Worm (Caenorhabditis elegans) whole organism, L4 larva: ENCODE data around the gene str-139.

Source experiments
- D1046.2 ChIP-seq: fragments of 200-800 bp; sonication (Bioruptor generic); IDR thresholded peaks from 2 replicates; pipeline ENCODE4 v1.3.6; 2022; ENCODE audit warnings: missing genetic modification characterization, missing compliant biosample characterization
- F10B5.3 ChIP-seq: sonication (generic microtip); optimal IDR thresholded peaks from 2 replicates; lab custom pipeline; 2016; ENCODE audit warnings: mild to moderate bottlenecking, missing genetic modification characterization, missing compliant biosample characterization
- Y105C5A.15 ChIP-seq: fragments of 200-800 bp; sonication (Bioruptor generic); IDR thresholded peaks from 2 replicates; pipeline ENCODE4 v1.3.6; 2022; ENCODE audit warnings: missing genetic modification characterization, missing compliant biosample characterization
- Y5F2A.4 ChIP-seq: fragments of 200-800 bp; sonication (Bioruptor generic); optimal IDR thresholded peaks from 2 replicates; lab custom pipeline; 2018; ENCODE audit warnings: mild to moderate bottlenecking, missing genetic modification characterization, missing compliant biosample characterization
- aha-1 ChIP-seq: fragments of 150-350 bp; peaks from one replicate; lab custom pipeline; 2014; ENCODE audit warnings: missing biosample characterization, missing genetic modification characterization
- aly-2 ChIP-seq: sonication (generic microtip); optimal IDR thresholded peaks from 2 replicates; lab custom pipeline; 2018; ENCODE audit warnings: missing biosample characterization, missing genetic modification characterization
- arid-1 ChIP-seq: fragments of 200-800 bp; sonication (Bioruptor generic); conservative IDR thresholded peaks from 2 replicates; pipeline ENCODE4 v1.3.6; 2022; ENCODE audit warnings: missing genetic modification reagents, missing genetic modification characterization, missing compliant biosample characterization
- attf-4 ChIP-seq: sonication (generic microtip); optimal IDR thresholded peaks from 3 replicates; lab custom pipeline; 2017; ENCODE audit warnings: missing biosample characterization, missing genetic modification characterization
- ceh-20 ChIP-seq: fragments of 200-800 bp; sonication (Bioruptor generic); IDR thresholded peaks from 2 replicates; pipeline ENCODE4 v1.3.6; 2022; ENCODE audit warnings: missing genetic modification reagents, missing genetic modification characterization, missing compliant biosample characterization
- ceh-28 ChIP-seq: fragments of 150-350 bp; optimal IDR thresholded peaks from 2 replicates; lab custom pipeline; 2014; ENCODE audit warnings: missing biosample characterization, missing genetic modification reagents, missing genetic modification characterization
- ceh-62 ChIP-seq: sonication (generic microtip); optimal IDR thresholded peaks from 2 replicates; lab custom pipeline; 2017; ENCODE audit warnings: missing biosample characterization, missing genetic modification characterization
- daf-12 ChIP-seq: fragments of 150-350 bp; optimal IDR thresholded peaks from 2 replicates; lab custom pipeline; 2014; ENCODE audit warnings: missing biosample characterization, missing genetic modification reagents, missing genetic modification characterization
- daf-16 ChIP-seq, 3 experiments: sonication (generic microtip); optimal IDR thresholded peaks; 2 replicates each; lab custom pipeline; 2016 to 2017; ENCODE audit warnings: missing genetic modification characterization in 3 of 3, missing genetic modification reagents in 3 of 3, mild to moderate bottlenecking in 2 of 3, missing compliant biosample characterization in 2 of 3, missing biosample characterization in 1 of 3, moderate library complexity in 1 of 3
- daf-19 ChIP-seq: fragments of 200-800 bp; sonication (Bioruptor generic); conservative IDR thresholded peaks from 2 replicates; pipeline ENCODE4 v1.3.6; 2022; ENCODE audit warnings: missing genetic modification characterization, missing compliant biosample characterization
- dmd-6 ChIP-seq: fragments of 200-800 bp; sonication (Bioruptor generic); IDR thresholded peaks from 2 replicates; pipeline ENCODE4 v1.3.6; 2022; ENCODE audit warnings: missing genetic modification reagents, missing genetic modification characterization, missing compliant biosample characterization
- dmd-8 ChIP-seq: fragments of 200-800 bp; sonication (Bioruptor generic); IDR thresholded peaks from 2 replicates; pipeline ENCODE4 v1.3.6; 2022; ENCODE audit warnings: missing genetic modification characterization, missing compliant biosample characterization
- duxl-1 ChIP-seq: sonication (generic microtip); optimal IDR thresholded peaks from 2 replicates; lab custom pipeline; 2016; ENCODE audit warnings: mild to moderate bottlenecking, missing genetic modification characterization, moderate library complexity, missing compliant biosample characterization; ENCODE audit not compliant: poor library complexity
- dve-1 ChIP-seq: sonication (generic microtip); optimal IDR thresholded peaks from 2 replicates; lab custom pipeline; 2017; ENCODE audit warnings: antibody characterized with exemption, mild to moderate bottlenecking, missing genetic modification characterization, missing compliant biosample characterization; ENCODE audit not compliant: insufficient read depth
- hif-1 ChIP-seq, 2 experiments: sonication (generic microtip); optimal IDR thresholded peaks; 2 replicates each; lab custom pipeline; 2016 to 2017; ENCODE audit warnings: missing compliant biosample characterization in 2 of 2, missing genetic modification characterization in 2 of 2, missing genetic modification reagents in 2 of 2, missing genotype in 2 of 2, mild to moderate bottlenecking in 1 of 2
- hlh-11 ChIP-seq: fragments of 200-800 bp; sonication (Bioruptor generic); optimal IDR thresholded peaks from 2 replicates; lab custom pipeline; 2018; ENCODE audit warnings: mild to moderate bottlenecking, missing genetic modification characterization, missing compliant biosample characterization
- jun-1 ChIP-seq: fragments of 150-350 bp; optimal IDR thresholded peaks from 2 replicates; lab custom pipeline; 2014; ENCODE audit warnings: missing biosample characterization, missing genetic modification reagents, missing genetic modification characterization
- lim-7 ChIP-seq: fragments of 200-800 bp; sonication (Bioruptor generic); IDR thresholded peaks from 2 replicates; pipeline ENCODE4 v1.3.6; 2022; ENCODE audit warnings: missing genetic modification characterization, missing compliant biosample characterization
- lin-29 ChIP-seq: fragments of 200-800 bp; sonication (Bioruptor generic); IDR thresholded peaks from 2 replicates; pipeline ENCODE4 v1.3.6; 2022; ENCODE audit warnings: missing genetic modification reagents, missing genetic modification characterization, missing compliant biosample characterization
- lin-38 ChIP-seq: fragments of 200-800 bp; sonication (Bioruptor generic); IDR thresholded peaks from 2 replicates; pipeline ENCODE4 v1.3.6; 2022; ENCODE audit warnings: missing genetic modification reagents, missing genetic modification characterization, missing compliant biosample characterization
- lin-39 ChIP-seq: fragments of 150-350 bp; optimal IDR thresholded peaks from 2 replicates; lab custom pipeline; 2014; ENCODE audit warnings: missing biosample characterization, missing genetic modification reagents, missing genetic modification characterization
- lsy-2 ChIP-seq, 2 experiments: fragments of 150-350 bp in 1 of 2; sonication (generic microtip) in 1 of 2; optimal IDR thresholded peaks; 2 replicates each; lab custom pipeline; 2014 to 2017; ENCODE audit warnings: missing biosample characterization in 2 of 2, missing genetic modification characterization in 2 of 2
- madf-9 ChIP-seq: fragments of 200-800 bp; sonication (Bioruptor generic); conservative IDR thresholded peaks from 2 replicates; pipeline ENCODE4 v1.3.6; 2022; ENCODE audit warnings: missing genetic modification reagents, missing genetic modification characterization, missing compliant biosample characterization
- mes-2 ChIP-seq: sonication (generic microtip); optimal IDR thresholded peaks from 2 replicates; lab custom pipeline; 2016; ENCODE audit warnings: missing genotype, mild to moderate bottlenecking, missing genetic modification characterization, missing compliant biosample characterization; ENCODE audit not compliant: poor library complexity, severe bottlenecking
- mxl-2 ChIP-seq: fragments of 200-800 bp; sonication (Bioruptor generic); conservative IDR thresholded peaks from 2 replicates; pipeline ENCODE4 v1.3.6; 2022; ENCODE audit warnings: missing genetic modification reagents, missing genetic modification characterization, missing compliant biosample characterization
- mxl-3 ChIP-seq: fragments of 200-800 bp; sonication (Bioruptor generic); optimal IDR thresholded peaks from 2 replicates; lab custom pipeline; 2018; ENCODE audit warnings: mild to moderate bottlenecking, missing genetic modification characterization, missing compliant biosample characterization
- nhr-111 ChIP-seq: fragments of 200-800 bp; sonication (Bioruptor generic); optimal IDR thresholded peaks from 2 replicates; lab custom pipeline; 2018; ENCODE audit warnings: mild to moderate bottlenecking, missing genetic modification characterization, missing compliant biosample characterization
- nhr-25 ChIP-seq: sonication (generic microtip); optimal IDR thresholded peaks from 2 replicates; lab custom pipeline; 2017; ENCODE audit warnings: missing genetic modification characterization, mild to moderate bottlenecking, missing compliant biosample characterization, antibody characterized with exemption, moderate library complexity, borderline replicate concordance; ENCODE audit not compliant: insufficient read depth
- nhr-28 ChIP-seq: fragments of 150-350 bp; optimal IDR thresholded peaks from 2 replicates; lab custom pipeline; 2014; ENCODE audit warnings: missing biosample characterization, missing genetic modification characterization
- nhr-42 ChIP-seq: fragments of 200-800 bp; sonication (Bioruptor generic); IDR thresholded peaks from 2 replicates; pipeline ENCODE4 v1.3.6; 2022; ENCODE audit warnings: missing genetic modification characterization, missing compliant biosample characterization
- nhr-48 ChIP-seq: sonication (generic microtip); optimal IDR thresholded peaks from 2 replicates; lab custom pipeline; 2016; ENCODE audit warnings: mild to moderate bottlenecking, missing genetic modification characterization, missing compliant biosample characterization
- set-16 ChIP-seq: fragments of 200-800 bp; sonication (Bioruptor generic); IDR thresholded peaks from 2 replicates; pipeline ENCODE4 v1.3.6; 2022; ENCODE audit warnings: missing genetic modification reagents, missing genetic modification characterization, missing compliant biosample characterization
- skn-1 ChIP-seq: fragments of 150-350 bp; optimal IDR thresholded peaks from 2 replicates; lab custom pipeline; 2014; ENCODE audit warnings: missing biosample characterization, missing genetic modification characterization
- snpc-1.2 ChIP-seq: fragments of 200-800 bp; sonication (Bioruptor generic); IDR thresholded peaks from 2 replicates; pipeline ENCODE4 v1.3.6; 2022; ENCODE audit warnings: missing genetic modification reagents, missing genetic modification characterization, missing compliant biosample characterization
- spr-1 ChIP-seq: sonication (generic microtip); optimal IDR thresholded peaks from 2 replicates; lab custom pipeline; 2016; ENCODE audit warnings: mild to moderate bottlenecking, missing genetic modification characterization, missing compliant biosample characterization
- unc-130 ChIP-seq: sonication (generic microtip); optimal IDR thresholded peaks from 2 replicates; lab custom pipeline; 2016; ENCODE audit warnings: missing genetic modification reagents, missing genetic modification characterization, missing compliant biosample characterization
- unc-39 ChIP-seq: sonication (generic microtip); optimal IDR thresholded peaks from 2 replicates; lab custom pipeline; 2017; ENCODE audit warnings: missing biosample characterization, missing genetic modification characterization
- vab-7 ChIP-seq: fragments of 200-800 bp; sonication (Bioruptor generic); IDR thresholded peaks from 2 replicates; pipeline ENCODE4 v1.3.6; 2022; ENCODE audit warnings: missing genetic modification reagents, missing genetic modification characterization, missing compliant biosample characterization
- zag-1 ChIP-seq: fragments of 150-350 bp; optimal IDR thresholded peaks from 2 replicates; lab custom pipeline; 2014; ENCODE audit warnings: missing biosample characterization, missing genetic modification characterization
- zip-11 ChIP-seq: fragments of 200-800 bp; sonication (Bioruptor generic); IDR thresholded peaks from 2 replicates; pipeline ENCODE4 v1.3.6; 2022; ENCODE audit warnings: missing genetic modification characterization, missing compliant biosample characterization
- ztf-11 ChIP-seq: fragments of 150-350 bp; optimal IDR thresholded peaks from 2 replicates; lab custom pipeline; 2014; ENCODE audit warnings: missing biosample characterization, missing genetic modification characterization

str-139 gene

ce11 chrV:8062074-8062473 is at the start of gene str-139:
Gene str-139 (minus strand): TSS chrV:8062174.
- no peak for TF ChIP-seq D1046.2 (GFP tag; lab: Robert Waterston, UW)
- TF ChIP-seq zip-11 (GFP tag; lab: Robert Waterston, UW): no peak
- TF ChIP-seq dve-1 (tag; lab: Kevin White, UChicago): no peak
- no peak for TF ChIP-seq spr-1
- TF ChIP-seq skn-1 (tag; lab: Kevin White, UChicago): no peak
- no peak for TF ChIP-seq jun-1 (tag; lab: Kevin White, UChicago)
- TF ChIP-seq nhr-111 (GFP tag; lab: Kevin White, UChicago): no peak
- TF ChIP-seq hlh-11: no peak
- no peak for TF ChIP-seq ceh-62 (tag; lab: Kevin White, UChicago)
- no peak for TF ChIP-seq Y105C5A.15 (GFP tag; lab: Robert Waterston, UW)

- TF ChIP-seq lin-29 (GFP tag; lab: Robert Waterston, UW): no peak
- TF ChIP-seq lsy-2 (tag; optimal IDR thresholded peaks at IDR 0.05; lab: Kevin White, UChicago): no peak
- TF ChIP-seq daf-16 (GFP tag; optimal IDR thresholded peaks at IDR 0.05; lab: Kevin White, UChicago): no peak
- TF ChIP-seq daf-16 (tag; optimal IDR thresholded peaks at IDR 0.05; lab: Kevin White, UChicago): no peak
- TF ChIP-seq mes-2: no peak
- no peak for TF ChIP-seq mxl-3 (GFP tag; lab: Kevin White, UChicago)
- TF ChIP-seq nhr-48 (tag; lab: Kevin White, UChicago): no peak
- TF ChIP-seq F10B5.3 (tag; lab: Kevin White, UChicago): no peak
- TF ChIP-seq lin-39: no peak
- TF ChIP-seq duxl-1 (tag; lab: Kevin White, UChicago): no peak
- no peak for TF ChIP-seq nhr-25 (tag; lab: Kevin White, UChicago)
Measured at ce11 chrV:8110816-8111215, 48.8 kb upstream of the str-139 start.

DNA sequence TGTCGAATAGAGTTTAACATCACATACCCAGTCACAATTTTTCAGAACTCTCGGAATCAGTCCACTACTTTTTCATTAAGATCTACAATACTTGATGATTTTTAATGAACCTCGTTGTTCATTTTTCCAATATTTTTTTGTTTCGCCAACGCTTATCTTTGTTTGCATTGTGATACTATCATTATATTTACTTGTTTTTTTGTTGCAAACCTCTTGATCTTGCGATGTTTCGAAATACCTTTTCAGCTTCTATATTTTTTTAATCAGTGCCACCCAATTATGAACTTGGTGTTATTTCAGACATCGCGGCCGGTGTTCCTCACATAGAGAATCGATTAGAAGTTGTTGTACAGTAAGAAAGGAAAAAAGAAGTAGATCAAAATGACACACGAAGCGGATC is 46.7 kb upstream of the str-139 start, which contains the start of gene myo-5:
Gene myo-5 (plus strand): TSS at position 301 of the 400 bp plus-strand sequence.
- TF ChIP-seq unc-39 (tag; lab: Kevin White, UChicago) (no peak), ceh-28 (tag; lab: Kevin White, UChicago) (no peak), dmd-8 (GFP tag; lab: Robert Waterston, UW) (no peak), mxl-2 (GFP tag; lab: Robert Waterston, UW) (no peak), aha-1 (tag; lab: Kevin White, UChicago) (no peak), snpc-1.2 (no peak), madf-9 (GFP tag; lab: Robert Waterston, UW) (no peak), lin-39 (no peak), arid-1 (no peak), attf-4 (no peak), unc-130 (no peak), ceh-20 (GFP tag; lab: Robert Waterston, UW) (no peak), mes-2 (no peak), ztf-11 (tag; lab: Kevin White, UChicago) (no peak), Y5F2A.4 (GFP tag; lab: Kevin White, UChicago) (no peak), lim-7 (no peak), nhr-111 (GFP tag; lab: Kevin White, UChicago) (no peak), dmd-6 (no peak), hif-1 (tag; optimal IDR thresholded peaks at IDR 0.05; lab: Kevin White, UChicago) (no peak)

DNA sequence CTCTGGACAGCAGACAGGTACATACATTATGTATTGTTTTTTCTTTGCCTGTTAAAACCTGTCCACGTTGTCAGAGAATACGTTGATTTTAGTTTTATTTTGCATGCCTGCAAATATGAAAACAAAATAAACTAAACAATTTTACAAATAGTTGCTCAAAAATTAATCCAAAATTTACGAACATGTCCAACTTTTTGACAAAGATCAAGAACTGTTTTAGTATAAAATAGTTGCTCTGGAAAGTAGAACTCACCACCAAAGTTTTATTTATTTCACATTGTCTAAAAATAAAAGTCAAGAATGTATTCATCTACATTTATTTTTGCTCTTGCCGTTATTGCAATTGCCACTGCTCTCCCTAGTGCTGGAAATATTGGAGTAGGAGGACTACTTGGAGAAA is 42.5 kb upstream of the str-139 start, which contains the start of gene srlf-16:
Gene srlf-16 (plus strand): TSS at position 301 of the 400 bp plus-strand sequence.
- TF ChIP-seq ceh-28 (tag; lab: Kevin White, UChicago) (no peak), daf-19 (GFP tag; lab: Robert Waterston, UW) (no peak), mxl-2 (GFP tag; lab: Robert Waterston, UW) (no peak), set-16 (GFP tag; lab: Robert Waterston, UW) (no peak), lin-38 (no peak), D1046.2 (GFP tag; lab: Robert Waterston, UW) (no peak), Y5F2A.4 (GFP tag; lab: Kevin White, UChicago) (no peak), vab-7 (GFP tag; lab: Robert Waterston, UW) (no peak), zag-1 (no peak), daf-12 (tag; lab: Kevin White, UChicago) (no peak), nhr-28 (tag; lab: Kevin White, UChicago) (no peak), spr-1 (no peak), aly-2 (tag; lab: Kevin White, UChicago) (no peak), nhr-42 (GFP tag; lab: Robert Waterston, UW) (no peak), unc-39 (tag; lab: Kevin White, UChicago) (no peak), lim-7 (no peak)
